Worm (Caenorhabditis elegans): ENCODE results near the gene C30G12.2.

The C30G12.2 gene

DNA sequence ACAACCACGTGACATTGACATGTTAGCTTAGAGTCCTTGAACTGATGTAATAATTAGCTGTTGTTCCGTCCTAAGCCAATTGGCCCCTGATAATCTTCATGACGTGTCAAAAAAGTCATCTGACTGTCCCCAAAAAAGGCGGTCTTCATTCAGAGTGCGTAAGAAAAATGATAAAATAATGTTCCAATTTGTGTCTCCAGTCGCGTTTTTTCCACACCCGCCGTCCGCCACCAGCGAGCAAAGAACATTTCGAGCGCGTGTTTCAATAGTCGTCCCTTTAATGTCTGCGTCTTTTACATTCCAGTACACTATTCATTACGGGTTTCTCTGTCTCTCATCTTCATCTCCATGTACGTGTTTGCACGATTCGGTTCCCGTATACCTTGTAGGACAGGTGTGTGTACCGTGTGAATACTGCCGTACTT is 47.3 kb downstream of the C30G12.2 start (continued):
- TF ChIP-seq C04F5.9 (tag; optimal IDR thresholded peaks at IDR 0.05) (no peak), ztf-11 (tag; optimal IDR thresholded peaks at IDR 0.05) (no peak), efl-3 (GFP tag; optimal IDR thresholded peaks at IDR 0.05) (no peak), ceh-82 (tag; optimal IDR thresholded peaks at IDR 0.05) (peak in 2 of 3 experiments; percentile 23 to 49), hpl-2 (GFP tag; optimal IDR thresholded peaks at IDR 0.05) (no peak), grh-1 (GFP tag; IDR thresholded peaks at IDR 0.05) (peak; percentile 72), fos-1 (tag; optimal IDR thresholded peaks at IDR 0.05) (peak; percentile 15), sptf-1 (tag; optimal IDR thresholded peaks at IDR 0.05) (no peak), nhr-12 (tag; optimal IDR thresholded peaks at IDR 0.05) (no peak), unc-62 (GFP tag; optimal IDR thresholded peaks at IDR 0.05) (no peak), mab-9 (GFP tag; IDR thresholded peaks at IDR 0.05) (0 out of 2 replicates have a peak, but pooled peaks have one; percentile 55), elt-3 (tag; optimal IDR thresholded peaks at IDR 0.05) (peak in 5 of 6 experiments; percentile 15 to 95 (median 48)), jun-1 (tag; optimal IDR thresholded peaks at IDR 0.05) (peak; percentile 57), sox-4 (tag; optimal IDR thresholded peaks at IDR 0.05) (peak; percentile 36), nhr-71 (tag; optimal IDR thresholded peaks at IDR 0.05) (peak; percentile 92), efl-1 (optimal IDR thresholded peaks at IDR 0.05) (peak; percentile 39 to 44), efl-1 (GFP tag; optimal IDR thresholded peaks at IDR 0.05 in 1 of 2) (peak in 1 of 2 experiments; percentile 17), nhr-28 (tag; optimal IDR thresholded peaks at IDR 0.05) (no peak), pqm-1 (tag; optimal IDR thresholded peaks at IDR 0.05) (no peak), fkh-10 (GFP tag; optimal IDR thresholded peaks at IDR 0.05) (no peak), alr-1 (tag; optimal IDR thresholded peaks at IDR 0.05; ENCODE audit: borderline replicate concordance) (no peak), nhr-20 (tag; optimal IDR thresholded peaks at IDR 0.05) (peak; percentile 95), ets-5 (GFP tag; IDR thresholded peaks at IDR 0.05) (no peak), aly-2 (tag; optimal IDR thresholded peaks at IDR 0.05) (no peak), lin-35 (GFP tag; optimal IDR thresholded peaks at IDR 0.05) (peak; percentile 31 to 80), unc-86 (tag; optimal IDR thresholded peaks at IDR 0.05) (no peak), F16B12.6 (tag; optimal IDR thresholded peaks at IDR 0.05) (no peak), lin-39 (tag; optimal IDR thresholded peaks at IDR 0.05) (no peak), ces-1 (GFP tag; optimal IDR thresholded peaks at IDR 0.05) (no peak), ceh-90 (tag; optimal IDR thresholded peaks at IDR 0.05) (no peak), nhr-11 (tag; optimal IDR thresholded peaks at IDR 0.05) (no peak), unc-130 (tag; optimal IDR thresholded peaks at IDR 0.05) (peak; percentile 84), blmp-1 (tag; optimal IDR thresholded peaks at IDR 0.05) (peak; percentile 81), irx-1 (tag; optimal IDR thresholded peaks at IDR 0.05) (peak; percentile 59), nhr-19 (GFP tag; conservative IDR thresholded peaks at IDR 0.05) (peak; percentile 91), zag-1 (tag; optimal IDR thresholded peaks at IDR 0.05) (no peak), egl-13 (tag; optimal IDR thresholded peaks at IDR 0.05) (no peak), skn-1 (tag; optimal IDR thresholded peaks at IDR 0.05) (no peak), fkh-8 (tag; optimal IDR thresholded peaks at IDR 0.05) (peak; percentile 59), mdl-1 (tag; optimal IDR thresholded peaks at IDR 0.05) (peak in 1 of 2 experiments; percentile 94), aha-1 (tag; optimal IDR thresholded peaks at IDR 0.05) (no peak)

DNA sequence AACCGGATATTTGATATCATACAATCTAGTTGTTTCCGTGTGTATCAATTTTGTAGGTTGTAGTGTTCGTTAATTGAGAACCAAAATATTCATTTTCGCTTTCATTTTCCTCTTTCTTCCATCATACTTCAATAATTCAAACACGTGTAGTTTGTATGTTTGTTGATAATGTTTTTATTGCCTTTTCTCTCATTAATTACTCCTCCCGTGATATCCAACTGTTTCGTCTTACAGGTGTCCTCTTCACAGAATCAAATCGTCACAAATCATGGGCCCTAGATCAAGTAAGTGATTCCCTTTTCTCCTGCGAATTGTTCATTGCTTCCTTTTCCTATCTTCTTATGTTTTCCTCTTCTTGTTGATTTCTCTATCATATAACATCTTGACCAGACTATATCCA is 48.8 kb downstream of the C30G12.2 start, which contains the start of gene nhr-21:
Gene nhr-21 (plus strand): TSS at position 235 of the 400 bp plus-strand sequence.
- TF ChIP-seq pax-3 (tag; optimal IDR thresholded peaks at IDR 0.05): no peak
- TF ChIP-seq mdl-1 (tag; optimal IDR thresholded peaks at IDR 0.05): peak in 1 of 2 experiments; percentile 58
- TF ChIP-seq nhr-90 (tag; optimal IDR thresholded peaks at IDR 0.05; ENCODE audit: poor library complexity): peak; percentile 73
- peak; percentile 85 for TF ChIP-seq lin-14 (GFP tag; optimal IDR thresholded peaks at IDR 0.05)
- TF ChIP-seq nhr-71 (tag; optimal IDR thresholded peaks at IDR 0.05): peak; percentile 88
- TF ChIP-seq nhr-20 (tag; optimal IDR thresholded peaks at IDR 0.05): peak; percentile 89
- TF ChIP-seq blmp-1 (tag; optimal IDR thresholded peaks at IDR 0.05): peak; percentile 89
- no peak for TF ChIP-seq snpc-4 (tag; optimal IDR thresholded peaks at IDR 0.05)
- no peak for TF ChIP-seq hlh-17 (GFP tag; optimal IDR thresholded peaks at IDR 0.05; ENCODE audit: borderline replicate concordance)
- no peak for TF ChIP-seq unc-62 (GFP tag; optimal IDR thresholded peaks at IDR 0.05)
- peak; percentile 98 for TF ChIP-seq nhr-85 (tag)
- peak; percentile 74 for TF ChIP-seq nhr-19 (GFP tag; conservative IDR thresholded peaks at IDR 0.05)
- no peak for TF ChIP-seq ama-1 (optimal IDR thresholded peaks at IDR 0.05)
- TF ChIP-seq hpl-2 (GFP tag; optimal IDR thresholded peaks at IDR 0.05): no peak
- TF ChIP-seq C16A3.4 (tag; optimal IDR thresholded peaks at IDR 0.05): peak; percentile 23
- TF ChIP-seq rnt-1 (tag; optimal IDR thresholded peaks at IDR 0.05): peak; percentile 14
- peak in 5 of 6 experiments; percentile 46 to 91 (median 62) for TF ChIP-seq elt-3 (tag; optimal IDR thresholded peaks at IDR 0.05)
- no peak for TF ChIP-seq grh-1 (GFP tag; IDR thresholded peaks at IDR 0.05)
- no peak for TF ChIP-seq dpl-1 (GFP tag; optimal IDR thresholded peaks at IDR 0.05)
- peak; percentile 61 for TF ChIP-seq vab-15 (tag; optimal IDR thresholded peaks at IDR 0.05)
- TF ChIP-seq efl-1 (optimal IDR thresholded peaks at IDR 0.05): no peak
- no peak for TF ChIP-seq efl-1 (GFP tag; optimal IDR thresholded peaks at IDR 0.05 in 1 of 2)
- TF ChIP-seq ztf-4 (tag; optimal IDR thresholded peaks at IDR 0.05): peak; percentile 21
